Worm (Caenorhabditis elegans): ENCODE data around the gene ify-1.

- TF ChIP-seq nhr-76 (tag; optimal IDR thresholded peaks at IDR 0.05) (no peak), snpc-4 (tag; optimal IDR thresholded peaks at IDR 0.05) (no peak), C34B4.2 (tag; optimal IDR thresholded peaks at IDR 0.05) (no peak), nhr-77 (tag; optimal IDR thresholded peaks at IDR 0.05) (no peak), grh-1 (GFP tag; IDR thresholded peaks at IDR 0.05) (no peak), nhr-12 (tag; optimal IDR thresholded peaks at IDR 0.05) (no peak), ztf-4 (tag; optimal IDR thresholded peaks at IDR 0.05) (no peak), sptf-1 (tag; optimal IDR thresholded peaks at IDR 0.05) (no peak), ces-1 (GFP tag; optimal IDR thresholded peaks at IDR 0.05) (no peak), hlh-17 (GFP tag; optimal IDR thresholded peaks at IDR 0.05; ENCODE audit: borderline replicate concordance) (no peak), jun-1 (tag; optimal IDR thresholded peaks at IDR 0.05) (no peak), hpl-2 (GFP tag; optimal IDR thresholded peaks at IDR 0.05) (no peak), mdl-1 (tag; optimal IDR thresholded peaks at IDR 0.05) (no peak), zag-1 (tag; optimal IDR thresholded peaks at IDR 0.05) (no peak)
These were observed 14.5 kb upstream of the ify-1 start, which contains the start of gene idpb-2 for ce11 chrII:5069525-5069924.
